Worm (Caenorhabditis elegans): ENCODE data around the gene srg-22.

DNA sequence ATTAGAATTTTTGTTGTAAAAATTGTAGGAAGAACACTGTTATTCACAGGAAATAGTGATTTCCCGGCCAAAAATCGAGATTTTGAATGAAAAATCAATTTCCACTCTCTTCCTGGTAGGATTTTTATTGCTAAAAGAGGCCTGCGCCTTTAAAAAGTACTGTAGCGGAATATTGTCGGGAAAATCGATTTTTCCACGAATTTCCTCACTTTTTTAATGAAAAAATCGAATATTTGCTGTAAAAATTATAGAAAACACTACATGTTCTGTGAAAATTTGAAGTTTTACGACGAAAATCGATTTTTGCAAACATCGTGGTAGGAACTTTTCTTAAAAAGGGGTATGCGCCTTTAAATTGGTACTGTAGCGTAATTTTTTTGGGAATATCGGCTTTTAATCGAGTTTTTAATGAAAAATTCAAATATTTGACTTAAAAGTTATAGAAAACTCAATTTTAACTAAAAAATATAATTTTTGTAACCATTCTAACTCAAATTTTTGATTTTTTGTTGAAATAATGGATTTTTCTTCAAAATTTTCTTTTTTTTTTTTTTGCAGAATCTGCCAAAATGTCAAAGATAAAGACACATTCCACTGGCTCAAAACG lies 36.9 kb downstream of the srg-22 start, which contains the start of gene lin-8:
- no peak for TF ChIP-seq nhr-11 (tag; optimal IDR thresholded peaks at IDR 0.05)
- no peak for TF ChIP-seq unc-86 (tag; optimal IDR thresholded peaks at IDR 0.05)
- TF ChIP-seq lin-35 (GFP tag; optimal IDR thresholded peaks at IDR 0.05): no peak
- no peak for TF ChIP-seq ets-5 (GFP tag; IDR thresholded peaks at IDR 0.05)
- TF ChIP-seq nhr-237 (tag; optimal IDR thresholded peaks at IDR 0.05): no peak
- TF ChIP-seq egl-27 (tag; optimal IDR thresholded peaks at IDR 0.05): no peak
- no peak for TF ChIP-seq jun-1 (tag; optimal IDR thresholded peaks at IDR 0.05)
- TF ChIP-seq snpc-4 (tag; optimal IDR thresholded peaks at IDR 0.05): no peak
- no peak for TF ChIP-seq fos-1 (tag; optimal IDR thresholded peaks at IDR 0.05)
- no peak for TF ChIP-seq lin-15B (tag; optimal IDR thresholded peaks at IDR 0.05)
- TF ChIP-seq aly-2 (tag; optimal IDR thresholded peaks at IDR 0.05): no peak
- no peak for TF ChIP-seq pqm-1 (tag; optimal IDR thresholded peaks at IDR 0.05)
- no peak for TF ChIP-seq ama-1 (optimal IDR thresholded peaks at IDR 0.05)
- TF ChIP-seq ztf-11 (tag; optimal IDR thresholded peaks at IDR 0.05): no peak
